Worm (Caenorhabditis elegans) whole organism, late embryonic: ENCODE measurements around the gene ZK218.5.

ENCODE experiments used
- F13H6.1 ChIP-seq: sonication (generic microtip); optimal IDR thresholded peaks from 2 replicates; lab custom pipeline; 2016; ENCODE audit warnings: missing genetic modification characterization, missing compliant biosample characterization
- T23F11.4 ChIP-seq: fragments of 200-800 bp; sonication (Bioruptor generic); optimal IDR thresholded peaks from 2 replicates; lab custom pipeline; 2018; ENCODE audit warnings: mild to moderate bottlenecking, missing genetic modification characterization, missing compliant biosample characterization
- ceh-19 ChIP-seq: fragments of 200-800 bp; sonication (Bioruptor generic); optimal IDR thresholded peaks from 2 replicates; lab custom pipeline; 2018; ENCODE audit warnings: mild to moderate bottlenecking, missing genetic modification characterization, missing compliant biosample characterization
- ceh-2 ChIP-seq: sonication (generic microtip); optimal IDR thresholded peaks from 2 replicates; lab custom pipeline; 2016; ENCODE audit warnings: missing genotype, missing genetic modification characterization, missing compliant biosample characterization
- ceh-22 ChIP-seq: sonication (generic microtip); optimal IDR thresholded peaks from 2 replicates; lab custom pipeline; 2017; ENCODE audit warnings: missing biosample characterization, missing genetic modification characterization
- ceh-24 ChIP-seq: sonication (generic microtip); optimal IDR thresholded peaks from 2 replicates; lab custom pipeline; 2016; ENCODE audit warnings: mild to moderate bottlenecking, missing genetic modification characterization, missing compliant biosample characterization
- ceh-30 ChIP-seq: fragments of 150-350 bp; optimal IDR thresholded peaks from 2 replicates; lab custom pipeline; 2014; ENCODE audit warnings: missing biosample characterization, missing genetic modification characterization
- ceh-34 ChIP-seq: sonication (generic microtip); optimal IDR thresholded peaks from 2 replicates; lab custom pipeline; 2016; ENCODE audit warnings: mild to moderate bottlenecking, missing genetic modification characterization, missing compliant biosample characterization
- ceh-6 ChIP-seq: fragments of 200-800 bp; sonication (Bioruptor generic); optimal IDR thresholded peaks from 2 replicates; lab custom pipeline; 2018; ENCODE audit warnings: mild to moderate bottlenecking, missing genetic modification characterization, missing compliant biosample characterization
- fax-1 ChIP-seq: sonication (generic microtip); optimal IDR thresholded peaks from 2 replicates; lab custom pipeline; 2016; ENCODE audit warnings: missing genotype, missing genetic modification characterization, missing compliant biosample characterization
- hlh-30 ChIP-seq: sonication (generic microtip); optimal IDR thresholded peaks from 2 replicates; lab custom pipeline; 2017; ENCODE audit warnings: antibody characterized with exemption, missing genetic modification characterization, missing compliant biosample characterization; ENCODE audit not compliant: insufficient read depth
- hlh-6 ChIP-seq: sonication (generic microtip); optimal IDR thresholded peaks from 2 replicates; lab custom pipeline; 2016; ENCODE audit warnings: missing genotype, missing genetic modification characterization, missing compliant biosample characterization
- hlh-8 ChIP-seq: sonication (generic microtip); optimal IDR thresholded peaks from 2 replicates; lab custom pipeline; 2016; ENCODE audit warnings: missing genotype, missing genetic modification characterization, missing compliant biosample characterization
- lin-11 ChIP-seq: fragments of 200-800 bp; sonication (Bioruptor generic); optimal IDR thresholded peaks from 2 replicates; lab custom pipeline; 2018; ENCODE audit warnings: mild to moderate bottlenecking, missing genetic modification characterization, missing compliant biosample characterization
- pha-4 ChIP-seq: fragments of 150-350 bp; optimal IDR thresholded peaks from 2 replicates; lab custom pipeline; 2018; ENCODE audit warnings: missing biosample characterization, missing genetic modification reagents, missing genetic modification characterization
- sox-4 ChIP-seq: sonication (generic microtip); optimal IDR thresholded peaks from 2 replicates; lab custom pipeline; 2017; ENCODE audit warnings: mild to moderate bottlenecking, missing genetic modification characterization, inconsistent platforms, missing compliant biosample characterization
- tbx-2 ChIP-seq: sonication (generic microtip); optimal IDR thresholded peaks from 2 replicates; lab custom pipeline; 2016; ENCODE audit warnings: missing genetic modification characterization, missing compliant biosample characterization
- unc-55 ChIP-seq: sonication (generic microtip); optimal IDR thresholded peaks from 2 replicates; lab custom pipeline; 2017; ENCODE audit warnings: missing biosample characterization, missing genetic modification reagents, missing genetic modification characterization
- zip-5 ChIP-seq: sonication (generic microtip); optimal IDR thresholded peaks from 2 replicates; lab custom pipeline; 2016; ENCODE audit warnings: missing genetic modification characterization, missing compliant biosample characterization

ZK218.5 gene

ce11 chrV:17108310-17108709 lies 7.4 kb downstream of the ZK218.5 start, which contains the start of gene ZK218.11:
Gene ZK218.11 (minus strand): TSS chrV:17108410.
- TF ChIP-seq ceh-24 (tag; lab: Kevin White, UChicago): no peak
- TF ChIP-seq fax-1 (tag; lab: Kevin White, UChicago): no peak
- no peak for TF ChIP-seq pha-4 (tag; lab: Kevin White, UChicago)
- no peak for TF ChIP-seq hlh-8 (tag; lab: Kevin White, UChicago)
- TF ChIP-seq zip-5 (tag; lab: Kevin White, UChicago): no peak
- TF ChIP-seq lin-11 (tag; lab: Kevin White, UChicago): no peak
- TF ChIP-seq T23F11.4: no peak
- TF ChIP-seq ceh-34 (tag; lab: Kevin White, UChicago): no peak
- TF ChIP-seq ceh-2 (tag; lab: Kevin White, UChicago): no peak
- TF ChIP-seq hlh-30 (tag; lab: Kevin White, UChicago): no peak
- TF ChIP-seq ceh-19 (GFP tag; lab: Kevin White, UChicago): no peak
- no peak for TF ChIP-seq sox-4
- TF ChIP-seq ceh-22 (tag; lab: Kevin White, UChicago): no peak
- TF ChIP-seq unc-55 (GFP tag; lab: Kevin White, UChicago): no peak
- no peak for TF ChIP-seq F13H6.1 (tag; lab: Kevin White, UChicago)
- TF ChIP-seq tbx-2 (tag; lab: Kevin White, UChicago): no peak
- TF ChIP-seq ceh-30 (tag; lab: Kevin White, UChicago): no peak
- TF ChIP-seq ceh-6 (GFP tag; lab: Kevin White, UChicago): no peak
- TF ChIP-seq, all 69 proteins: peak for 0

- TF ChIP-seq hlh-6 (tag; lab: Kevin White, UChicago): peak; percentile 24
- TF ChIP-seq hlh-30 (tag; lab: Kevin White, UChicago): no peak
These were observed 50.4 kb downstream of the ZK218.5 start for ce11 chrV:17151292-17151691.
